Fruit fly (Drosophila melanogaster) whole organism, embryonic: ENCODE results near the gene UbcE2M.

Source experiments
- Ada2b ChIP-seq: fragments of 200-800 bp; sonication (Bioruptor generic); IDR thresholded peaks from 2 replicates; pipeline ENCODE4 v1.3.6; 2022; ENCODE audit warnings: missing biosample characterization, missing genetic modification characterization
- Awh ChIP-seq: fragments of 200-800 bp; sonication (Bioruptor generic); IDR thresholded peaks from 2 replicates; pipeline ENCODE4, ENCODE4 v1.3.6; 2022; ENCODE audit warnings: missing biosample characterization, missing genetic modification characterization
- CG11723 ChIP-seq: fragments of 200-800 bp; sonication (Bioruptor generic); optimal IDR thresholded peaks from 2 replicates; lab custom pipeline; 2017; ENCODE audit warnings: missing biosample characterization, mild to moderate bottlenecking, missing genetic modification characterization
- CG12299 ChIP-seq: fragments of 200-800 bp; sonication (Bioruptor generic); optimal IDR thresholded peaks from 2 replicates; lab custom pipeline; 2018; ENCODE audit warnings: missing biosample characterization, mild to moderate bottlenecking, missing genetic modification characterization
- CG12659 ChIP-seq: fragments of 200-800 bp; sonication (Bioruptor generic); optimal IDR thresholded peaks from 3 replicates; lab custom pipeline; 2017; ENCODE audit warnings: mild to moderate bottlenecking, missing biosample characterization, missing genetic modification reagents, missing genetic modification characterization
- CG14710 ChIP-seq: fragments of 200-800 bp; sonication (Bioruptor generic); optimal IDR thresholded peaks from 3 replicates; lab custom pipeline; 2019; ENCODE audit warnings: missing biosample characterization, mild to moderate bottlenecking, missing genetic modification characterization, moderate library complexity
- CG15269 ChIP-seq: fragments of 200-800 bp; sonication (Bioruptor generic); optimal IDR thresholded peaks from 2 replicates; lab custom pipeline; 2018; ENCODE audit warnings: missing biosample characterization, mild to moderate bottlenecking, missing genetic modification characterization, moderate library complexity
- CG15514 ChIP-seq: fragments of 200-800 bp; sonication (Bioruptor generic); optimal IDR thresholded peaks from 3 replicates; lab custom pipeline; 2017; ENCODE audit warnings: missing biosample characterization, missing genetic modification characterization, mild to moderate bottlenecking, moderate library complexity, missing genetic modification reagents
- CG2129 ChIP-seq: fragments of 200-800 bp; sonication (Bioruptor generic); IDR thresholded peaks from 2 replicates; pipeline ENCODE4 v1.3.6; 2022; ENCODE audit warnings: missing biosample characterization, missing genetic modification characterization; ENCODE audit not compliant: partially characterized antibody
- CG2712 ChIP-seq: fragments of 200-800 bp; optimal IDR thresholded peaks from 3 replicates; lab custom pipeline; 2019; ENCODE audit warnings: missing biosample characterization, mild to moderate bottlenecking, missing genetic modification characterization, moderate library complexity
- CG3838 ChIP-seq: fragments of 200-800 bp; sonication (Bioruptor generic); optimal IDR thresholded peaks from 3 replicates; lab custom pipeline; 2016; ENCODE audit warnings: missing biosample characterization, missing genetic modification characterization
- CG4360 ChIP-seq: fragments of 200-800 bp; sonication (Bioruptor generic); IDR thresholded peaks from 2 replicates; pipeline ENCODE4 v1.3.6; 2022; ENCODE audit warnings: missing biosample characterization, missing genetic modification characterization
- CG8388 ChIP-seq: fragments of 200-800 bp; sonication (Bioruptor generic); optimal IDR thresholded peaks from 2 replicates; lab custom pipeline; 2019; ENCODE audit warnings: missing biosample characterization, mild to moderate bottlenecking, missing genetic modification characterization, moderate library complexity
- CG8478 ChIP-seq: fragments of >200 bp; optimal IDR thresholded peaks from 2 replicates; lab custom pipeline; 2018
- CG8944 ChIP-seq: fragments of 200-800 bp; sonication (Bioruptor generic); optimal IDR thresholded peaks from 3 replicates; lab custom pipeline; 2016; ENCODE audit warnings: missing biosample characterization, missing genetic modification characterization
- CG9609 ChIP-seq: fragments of 200-800 bp; sonication (Bioruptor generic); optimal IDR thresholded peaks from 3 replicates; lab custom pipeline; 2016; ENCODE audit warnings: missing biosample characterization, missing genetic modification characterization
- D ChIP-seq, 2 experiments: fragments of 200-800 bp in 1 of 2; fragments of >200 bp in 1 of 2; sonication (Bioruptor generic) in 1 of 2; optimal IDR thresholded peaks; 2 replicates in 1 of 2; 3 replicates in 1 of 2; lab custom pipeline; 2017; ENCODE audit warnings: mild to moderate bottlenecking in 1 of 2, missing biosample characterization in 1 of 2, missing genetic modification characterization in 1 of 2, missing genetic modification reagents in 1 of 2
- Dref ChIP-seq: fragments of 200-800 bp; sonication (Bioruptor generic); IDR thresholded peaks from 2 replicates; pipeline ENCODE4 v1.3.6; 2022; ENCODE audit warnings: missing biosample characterization, missing genetic modification characterization
- H15 ChIP-seq: fragments of 200-800 bp; sonication (Bioruptor generic); IDR thresholded peaks from 3 replicates; pipeline ENCODE4 v1.3.6; 2022; ENCODE audit warnings: missing biosample characterization, missing genetic modification characterization
- HLH3B ChIP-seq: fragments of 200-800 bp; sonication (Bioruptor generic); IDR thresholded peaks from 2 replicates; pipeline ENCODE4 v1.3.6; 2022; ENCODE audit warnings: missing biosample characterization, missing genetic modification characterization
- Hsf ChIP-seq: fragments of 200-800 bp; sonication (Bioruptor generic); optimal IDR thresholded peaks from 3 replicates; lab custom pipeline; 2016; ENCODE audit warnings: missing biosample characterization, missing genetic modification characterization
- Jarid2 ChIP-seq: fragments of 200-800 bp; sonication (Bioruptor generic); optimal IDR thresholded peaks from 3 replicates; lab custom pipeline; 2017; ENCODE audit warnings: mild to moderate bottlenecking, missing biosample characterization, missing genetic modification reagents, missing genetic modification characterization
- Max ChIP-seq: fragments of 200-800 bp; sonication (Bioruptor generic); optimal IDR thresholded peaks from 2 replicates; lab custom pipeline; 2016; ENCODE audit warnings: missing biosample characterization, mild to moderate bottlenecking, missing genetic modification characterization
- Myb ChIP-seq: fragments of 200-800 bp; sonication (Bioruptor generic); optimal IDR thresholded peaks from 2 replicates; lab custom pipeline; 2016; ENCODE audit warnings: missing biosample characterization, missing genetic modification characterization
- NFAT ChIP-seq: fragments of 200-800 bp; sonication (Bioruptor generic); IDR thresholded peaks from 2 replicates; pipeline ENCODE4 v1.3.6; 2022; ENCODE audit warnings: missing biosample characterization, missing genetic modification characterization
- Ptx1 ChIP-seq: fragments of 200-800 bp; sonication (Bioruptor generic); IDR thresholded peaks from 2 replicates; pipeline ENCODE4 v1.3.6; 2022; ENCODE audit warnings: missing biosample characterization, missing genetic modification characterization
- abd-A ChIP-seq: fragments of 200-800 bp; sonication (Bioruptor generic); optimal IDR thresholded peaks from 3 replicates; lab custom pipeline; 2019; ENCODE audit warnings: missing biosample characterization, mild to moderate bottlenecking, missing genetic modification characterization, moderate library complexity
- bcd ChIP-seq: fragments of 200-800 bp; sonication (Bioruptor generic); optimal IDR thresholded peaks from 2 replicates; lab custom pipeline; 2017; ENCODE audit warnings: missing biosample characterization, mild to moderate bottlenecking, missing genetic modification characterization
- bigmax ChIP-seq: fragments of 200-800 bp; sonication (Bioruptor generic); optimal IDR thresholded peaks from 2 replicates; lab custom pipeline; 2018; ENCODE audit warnings: missing biosample characterization, mild to moderate bottlenecking, missing genetic modification characterization
- dm ChIP-seq: fragments of 200-800 bp; sonication (Bioruptor generic); optimal IDR thresholded peaks from 3 replicates; lab custom pipeline; 2016; ENCODE audit warnings: missing biosample characterization, missing genetic modification characterization
- dmrt11E ChIP-seq: fragments of 200-800 bp; sonication (Bioruptor generic); optimal IDR thresholded peaks from 3 replicates; lab custom pipeline; 2018; ENCODE audit warnings: missing biosample characterization, mild to moderate bottlenecking, missing genetic modification characterization, moderate library complexity
- dmrt99B ChIP-seq: fragments of 200-800 bp; sonication (Bioruptor generic); optimal IDR thresholded peaks from 2 replicates; lab custom pipeline; 2018; ENCODE audit warnings: missing biosample characterization, mild to moderate bottlenecking, missing genetic modification characterization, moderate library complexity
- gce ChIP-seq: fragments of 200-800 bp; sonication (Bioruptor generic); IDR thresholded peaks from 3 replicates; pipeline ENCODE4 v1.3.6; 2022; ENCODE audit warnings: missing biosample characterization, missing genetic modification characterization
- gt ChIP-seq: fragments of 200-800 bp; sonication (Bioruptor generic); IDR thresholded peaks from 2 replicates; pipeline ENCODE4 v1.3.6; 2022; ENCODE audit warnings: missing biosample characterization, missing genetic modification characterization
- lab ChIP-seq: fragments of 200-800 bp; sonication (Bioruptor generic); optimal IDR thresholded peaks from 3 replicates; lab custom pipeline; 2017; ENCODE audit warnings: missing biosample characterization, missing genetic modification characterization, mild to moderate bottlenecking, moderate library complexity, missing genetic modification reagents
- lov ChIP-seq, 2 experiments: fragments of 200-800 bp in 1 of 2; fragments of >200 bp in 1 of 2; sonication (Bioruptor generic) in 1 of 2; IDR thresholded peaks in 1 of 2; optimal IDR thresholded peaks in 1 of 2; 2 replicates in 1 of 2; 3 replicates in 1 of 2; pipeline versions ENCODE4 v1.3.6 to Lab custom; 2017 to 2022; ENCODE audit warnings: missing biosample characterization in 1 of 2, missing genetic modification characterization in 1 of 2
- mirr ChIP-seq: fragments of 200-800 bp; sonication (Bioruptor generic); optimal IDR thresholded peaks from 3 replicates; lab custom pipeline; 2018; ENCODE audit warnings: missing biosample characterization, mild to moderate bottlenecking, missing genetic modification characterization
- pfk ChIP-seq: fragments of 200-800 bp; sonication (Bioruptor generic); optimal IDR thresholded peaks from 2 replicates; lab custom pipeline; 2018; ENCODE audit warnings: missing biosample characterization, mild to moderate bottlenecking, missing genetic modification characterization, moderate library complexity
- pnt ChIP-seq: fragments of 200-800 bp; sonication (Bioruptor generic); optimal IDR thresholded peaks from 3 replicates; lab custom pipeline; 2016; ENCODE audit warnings: missing biosample characterization, missing genetic modification characterization
- pum ChIP-seq: fragments of 200-800 bp; sonication (Bioruptor generic); optimal IDR thresholded peaks from 2 replicates; lab custom pipeline; 2016; ENCODE audit warnings: missing biosample characterization, missing genetic modification characterization
- pzg ChIP-seq: fragments of 200-800 bp; sonication (Bioruptor generic); optimal IDR thresholded peaks from 3 replicates; lab custom pipeline; 2018; ENCODE audit warnings: missing biosample characterization, mild to moderate bottlenecking, missing genetic modification characterization, moderate library complexity
- ro ChIP-seq: fragments of 200-800 bp; sonication (Bioruptor generic); IDR thresholded peaks from 2 replicates; pipeline ENCODE4 v1.3.6; 2022; ENCODE audit warnings: missing biosample characterization, missing genetic modification characterization
- sens-2 ChIP-seq: fragments of 200-800 bp; sonication (Bioruptor generic); IDR thresholded peaks from 2 replicates; pipeline ENCODE4 v1.3.6; 2022; ENCODE audit warnings: missing biosample characterization, missing genetic modification characterization
- sima ChIP-seq: fragments of 200-800 bp; sonication (Bioruptor generic); optimal IDR thresholded peaks from 2 replicates; lab custom pipeline; 2016; ENCODE audit warnings: missing biosample characterization, missing genetic modification characterization
- sr ChIP-seq: fragments of 200-800 bp; sonication (Bioruptor generic); IDR thresholded peaks from 3 replicates; pipeline ENCODE4 v1.3.6; 2022; ENCODE audit warnings: missing biosample characterization, missing genetic modification characterization
- tap ChIP-seq: fragments of 200-800 bp; optimal IDR thresholded peaks from 3 replicates; lab custom pipeline; 2019; ENCODE audit warnings: missing biosample characterization, mild to moderate bottlenecking, missing genetic modification characterization, moderate library complexity
- tx ChIP-seq: fragments of 200-800 bp; sonication (Bioruptor generic); optimal IDR thresholded peaks from 2 replicates; lab custom pipeline; 2016; ENCODE audit warnings: missing biosample characterization, missing genetic modification characterization
- wek ChIP-seq: fragments of 200-800 bp; sonication (Bioruptor generic); optimal IDR thresholded peaks from 3 replicates; lab custom pipeline; 2018; ENCODE audit warnings: missing biosample characterization, mild to moderate bottlenecking, missing genetic modification characterization, moderate library complexity
- zfh2 ChIP-seq: fragments of 200-800 bp; sonication (Bioruptor generic); optimal IDR thresholded peaks from 2 replicates; lab custom pipeline; 2016; ENCODE audit warnings: missing biosample characterization, missing genetic modification characterization

Gene UbcE2M

dm6 chr3L:8177795-8178564 is 19.8 kb downstream of the UbcE2M start, which contains the start of gene Nmt:
TSS of gene Nmt (minus strand) at chr3L:8178429.
- TF ChIP-seq tx (GFP tag; lab: Kevin White, UChicago) (no peak), sr (GFP tag; lab: Robert Waterston, UW) (no peak), Ada2b (GFP tag; lab: Robert Waterston, UW) (0 out of 2 replicates have a peak, but pooled peaks have one; percentile 36), NFAT (GFP tag; lab: Robert Waterston, UW) (no peak), lab (GFP tag; lab: Kevin White, UChicago) (no peak), mirr (GFP tag; lab: Kevin White, UChicago) (no peak), pzg (GFP tag; lab: Kevin White, UChicago) (peak; percentile 77), CG8388 (GFP tag; lab: Kevin White, UChicago) (no peak), H15 (GFP tag; lab: Robert Waterston, UW) (no peak), gt (GFP tag; lab: Robert Waterston, UW) (no peak), CG4360 (GFP tag; lab: Robert Waterston, UW) (no peak), dmrt99B (no peak), CG3838 (GFP tag; lab: Kevin White, UChicago) (no peak), Hsf (GFP tag; lab: Kevin White, UChicago) (peak; percentile 30), pum (GFP tag; lab: Kevin White, UChicago) (no peak), CG2712 (tag; lab: Kevin White, UChicago) (no peak), D (optimal IDR thresholded peaks at IDR 0.05; lab: Kevin White, UChicago) (no peak), D (GFP tag; optimal IDR thresholded peaks at IDR 0.05; lab: Kevin White, UChicago) (no peak), CG15269 (no peak), Jarid2 (GFP tag; lab: Kevin White, UChicago) (no peak), Ptx1 (GFP tag; lab: Robert Waterston, UW) (no peak), pnt (GFP tag; lab: Kevin White, UChicago) (no peak), Myb (no peak), bigmax (GFP tag; lab: Kevin White, UChicago) (peak; percentile 96), dm (GFP tag; lab: Kevin White, UChicago) (no peak), zfh2 (GFP tag; lab: Kevin White, UChicago) (peak; percentile 25), lov (optimal IDR thresholded peaks at IDR 0.05; lab: Kevin White, UChicago) (no peak), lov (GFP tag; IDR thresholded peaks at IDR 0.05; lab: Robert Waterston, UW) (no peak), CG12659 (GFP tag; lab: Kevin White, UChicago) (peak; percentile 6), CG15514 (GFP tag; lab: Kevin White, UChicago) (peak; percentile 39), wek (GFP tag; lab: Kevin White, UChicago) (no peak), dmrt11E (tag; lab: Kevin White, UChicago) (peak; percentile 6), Dref (GFP tag; lab: Robert Waterston, UW) (peak; percentile 75), tap (tag; lab: Kevin White, UChicago) (no peak), CG14710 (tag; lab: Kevin White, UChicago) (no peak), abd-A (no peak), CG9609 (no peak), CG2129 (GFP tag; lab: Robert Waterston, UW) (peak; percentile 59), sens-2 (GFP tag; lab: Robert Waterston, UW) (0 out of 2 replicates have a peak, but pooled peaks have one; percentile 20), CG11723 (GFP tag; lab: Kevin White, UChicago) (no peak), gce (no peak), ro (GFP tag; lab: Robert Waterston, UW) (no peak), Awh (GFP tag; lab: Robert Waterston, UW) (no peak), HLH3B (no peak), bcd (no peak), sima (GFP tag; lab: Kevin White, UChicago) (no peak), CG12299 (tag; lab: Kevin White, UChicago) (no peak), pfk (no peak), CG8944 (GFP tag; lab: Kevin White, UChicago) (no peak), Max (GFP tag; lab: Kevin White, UChicago) (no peak), CG8478 (lab: Kevin White, UChicago) (no peak)
